Fruit fly (Drosophila melanogaster): Measurements from ENCODE around the gene CG15576.

DNA sequence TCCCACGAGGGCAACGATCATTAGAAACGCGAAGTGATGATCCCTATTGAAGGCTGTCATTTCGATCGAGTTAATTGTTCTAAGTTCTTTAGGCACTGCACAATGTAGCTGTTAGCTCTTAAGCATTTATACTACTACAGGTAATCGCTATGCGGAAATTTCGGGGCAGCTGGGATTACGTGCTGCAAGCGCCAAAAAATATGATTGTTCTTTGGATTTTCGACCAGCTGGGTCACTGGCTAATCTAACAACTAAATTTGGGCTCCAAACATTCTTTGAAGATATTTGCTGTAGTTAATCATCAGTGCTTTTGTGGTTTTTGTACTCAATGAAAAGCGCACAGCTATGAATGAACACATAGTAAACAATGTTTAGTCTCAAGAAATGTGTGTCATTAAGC is 35.3 kb downstream of the CG15576 start, which contains the start of gene CG15571:
- TF ChIP-seq CG8478 (optimal IDR thresholded peaks at IDR 0.05) (no peak), usp (GFP tag; optimal IDR thresholded peaks at IDR 0.05) (no peak), pan (optimal IDR thresholded peaks at IDR 0.05) (no peak), Dll (optimal IDR thresholded peaks at IDR 0.05) (no peak)

All from whole organism.